Fruit fly (Drosophila melanogaster) whole organism, adult: ENCODE measurements around the gene CG5274.

ENCODE experiments used
- CG11617 ChIP-seq: fragments of 200-800 bp; sonication (Bioruptor generic); optimal IDR thresholded peaks from 2 replicates; lab custom pipeline; 2017; ENCODE audit warnings: mild to moderate bottlenecking, missing biosample characterization, missing genetic modification reagents, missing genetic modification characterization
- CG1620 ChIP-seq: fragments of 200-800 bp; sonication (Bioruptor generic); optimal IDR thresholded peaks from 2 replicates; lab custom pipeline; 2016; ENCODE audit warnings: missing biosample characterization, missing genetic modification characterization
- CG33017 ChIP-seq: fragments of 200-800 bp; sonication (Bioruptor generic); optimal IDR thresholded peaks from 2 replicates; lab custom pipeline; 2018; ENCODE audit warnings: missing biosample characterization, mild to moderate bottlenecking, missing genetic modification characterization, moderate library complexity
- CG7045 ChIP-seq: fragments of 200-800 bp; sonication (Bioruptor generic); optimal IDR thresholded peaks from 2 replicates; lab custom pipeline; 2017; ENCODE audit warnings: missing biosample characterization, mild to moderate bottlenecking, missing genetic modification characterization
- CG7101 ChIP-seq: fragments of 200-800 bp; sonication (Bioruptor generic); optimal IDR thresholded peaks from 2 replicates; lab custom pipeline; 2018; ENCODE audit warnings: missing biosample characterization, mild to moderate bottlenecking, missing genetic modification characterization, moderate library complexity
- Crg-1 ChIP-seq: fragments of 200-800 bp; sonication (Bioruptor generic); optimal IDR thresholded peaks from 2 replicates; lab custom pipeline; 2016; ENCODE audit warnings: missing biosample characterization, missing genetic modification characterization
- Mnt ChIP-seq: fragments of 200-800 bp; sonication (Bioruptor generic); optimal IDR thresholded peaks from 2 replicates; lab custom pipeline; 2016; ENCODE audit warnings: missing biosample characterization, mild to moderate bottlenecking, missing genetic modification characterization
- bab1 ChIP-seq: fragments of 200-800 bp; sonication (Bioruptor generic); optimal IDR thresholded peaks from 3 replicates; lab custom pipeline; 2019; ENCODE audit warnings: missing biosample characterization, mild to moderate bottlenecking, missing genetic modification characterization, moderate library complexity
- cic ChIP-seq: fragments of 200-800 bp; sonication (Bioruptor generic); optimal IDR thresholded peaks from 2 replicates; lab custom pipeline; 2017; ENCODE audit warnings: missing biosample characterization, mild to moderate bottlenecking, missing genetic modification characterization, moderate library complexity
- cnc ChIP-seq, 2 experiments: fragments of >200 bp; optimal IDR thresholded peaks; 2 replicates each; lab custom pipeline; 2017
- kay ChIP-seq: fragments of 200-800 bp; sonication (Bioruptor generic); peaks from one replicate; lab custom pipeline; 2016; ENCODE audit warnings: missing biosample characterization, missing genetic modification characterization, borderline replicate concordance
- ovo ChIP-seq: fragments of 200-800 bp; sonication (Bioruptor generic); optimal IDR thresholded peaks from 2 replicates; lab custom pipeline; 2016; ENCODE audit warnings: missing biosample characterization, missing genetic modification characterization
- pad ChIP-seq: fragments of 200-800 bp; sonication (Bioruptor generic); optimal IDR thresholded peaks from 3 replicates; lab custom pipeline; 2017; ENCODE audit warnings: missing biosample characterization, missing genetic modification characterization, mild to moderate bottlenecking, moderate library complexity, missing genetic modification reagents

DNA sequence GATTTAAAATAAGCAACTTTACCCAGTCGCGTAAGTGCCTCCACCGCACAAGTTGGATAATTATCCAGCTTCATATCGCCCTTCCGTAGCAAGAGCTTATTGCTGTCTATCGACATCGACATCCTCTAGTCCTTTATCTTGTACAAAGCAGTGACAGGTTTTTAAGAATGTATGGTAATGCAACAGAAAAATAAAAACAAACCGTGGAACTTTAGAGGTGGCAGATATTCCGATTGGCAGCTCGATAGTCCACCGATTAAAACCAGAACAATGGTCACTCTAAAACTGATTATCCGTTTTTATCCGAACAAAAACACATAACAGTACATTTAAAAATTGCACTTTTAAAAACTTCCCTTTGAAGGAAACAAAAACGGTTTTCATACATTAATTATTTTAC, at the start of gene CG5274:
- TF ChIP-seq cic (GFP tag; lab: Kevin White, UChicago) (no peak), Mnt (GFP tag; lab: Kevin White, UChicago) (no peak), CG7045 (GFP tag; lab: Kevin White, UChicago) (no peak), CG7101 (tag; lab: Kevin White, UChicago) (no peak), CG33017 (tag; lab: Kevin White, UChicago) (no peak), bab1 (peak; percentile 62), ovo (GFP tag; lab: Kevin White, UChicago) (no peak), pad (GFP tag; lab: Kevin White, UChicago) (no peak), cnc (optimal IDR thresholded peaks at IDR 0.05; lab: Kevin White, UChicago) (no peak), Crg-1 (no peak), kay (no peak), CG1620 (GFP tag; lab: Kevin White, UChicago) (no peak), CG11617 (GFP tag; lab: Kevin White, UChicago) (no peak)
